In the genomic region with DNA sequence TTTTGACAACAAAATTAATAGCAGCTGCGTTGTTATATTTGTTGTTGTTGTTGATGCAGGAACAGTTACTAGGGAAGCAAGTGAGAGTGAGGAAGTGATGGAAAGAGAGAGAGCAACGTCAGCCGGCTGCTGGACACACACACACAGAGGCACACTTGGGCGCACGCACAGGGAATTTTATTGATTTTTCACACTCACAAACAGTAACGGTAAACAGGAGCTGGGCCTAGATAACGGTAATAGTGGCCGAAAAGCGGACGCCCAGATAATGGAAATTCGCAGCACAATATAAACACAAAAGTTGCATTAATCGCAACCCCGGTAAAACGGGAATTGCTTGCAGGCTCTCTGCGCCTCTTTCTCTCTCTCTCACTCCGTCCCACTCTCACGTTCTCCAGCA, we compare ENCODE assay signal across 2 fruit fly cellular contexts.
TF ChIP-seq lines count a peak whose summit lies in the region.

No protein-coding gene starts in this region.

- TF ChIP-seq CTCF in whole organism, embryonic (GFP tag; optimal IDR thresholded peaks at IDR 0.05; lab: Kevin White, UChicago): no peak

TF ChIP-seq in whole organism, adult, 20 proteins besides CTCF, POLR2A, EP300 and RAD21:
- TF ChIP-seq Hr96 (GFP tag; optimal IDR thresholded peaks at IDR 0.05; lab: Kevin White, UChicago) (no peak), CG7101 (tag; optimal IDR thresholded peaks at IDR 0.05; lab: Kevin White, UChicago) (no peak), Clk (GFP tag; optimal IDR thresholded peaks at IDR 0.05; lab: Kevin White, UChicago) (no peak), CG1620 (GFP tag; optimal IDR thresholded peaks at IDR 0.05; lab: Kevin White, UChicago) (no peak), cic (GFP tag; optimal IDR thresholded peaks at IDR 0.05; lab: Kevin White, UChicago) (no peak), CG7045 (GFP tag; optimal IDR thresholded peaks at IDR 0.05; lab: Kevin White, UChicago) (no peak), CG5204 (GFP tag; optimal IDR thresholded peaks at IDR 0.05; lab: Kevin White, UChicago) (no peak), pad (GFP tag; optimal IDR thresholded peaks at IDR 0.05; lab: Kevin White, UChicago) (peak; percentile 38), CG14711 (tag; optimal IDR thresholded peaks at IDR 0.05; lab: Kevin White, UChicago) (no peak), CG11617 (GFP tag; optimal IDR thresholded peaks at IDR 0.05; lab: Kevin White, UChicago) (no peak), Crg-1 (GFP tag; optimal IDR thresholded peaks at IDR 0.05; lab: Kevin White, UChicago) (no peak), cnc (optimal IDR thresholded peaks at IDR 0.05; lab: Kevin White, UChicago) (no peak), ovo (GFP tag; optimal IDR thresholded peaks at IDR 0.05; lab: Kevin White, UChicago) (peak; percentile 60), bab1 (GFP tag; optimal IDR thresholded peaks at IDR 0.05; lab: Kevin White, UChicago) (no peak), kay (GFP tag; lab: Kevin White, UChicago; ENCODE audit: borderline replicate concordance) (no peak), toe (GFP tag; optimal IDR thresholded peaks at IDR 0.05; lab: Kevin White, UChicago) (no peak)
TF ChIP-seq in whole organism, adult: peak in this region for 2.

TF ChIP-seq in whole organism, embryonic, 481 proteins besides CTCF, POLR2A, EP300 and RAD21:
- no peak for TF ChIP-seq fru (optimal IDR thresholded peaks at IDR 0.05; lab: Kevin White, UChicago)
- no peak for TF ChIP-seq CG31365 (tag; optimal IDR thresholded peaks at IDR 0.05; lab: Kevin White, UChicago)
- no peak for TF ChIP-seq CG10654 (GFP tag; optimal IDR thresholded peaks at IDR 0.05; lab: Kevin White, UChicago)
- TF ChIP-seq Hmx (GFP tag; optimal IDR thresholded peaks at IDR 0.05; lab: Kevin White, UChicago): no peak
- TF ChIP-seq MBD-R2 (GFP tag; IDR thresholded peaks at IDR 0.05; lab: Robert Waterston, UW): 0 out of 2 replicates have a peak, but pooled peaks have one; percentile 19
- no peak for TF ChIP-seq CG7745 (tag; optimal IDR thresholded peaks at IDR 0.05; lab: Kevin White, UChicago)
- TF ChIP-seq usp (GFP tag; optimal IDR thresholded peaks at IDR 0.05; lab: Kevin White, UChicago): no peak
- no peak for TF ChIP-seq CG7839 (tag; optimal IDR thresholded peaks at IDR 0.05; lab: Kevin White, UChicago)
- TF ChIP-seq cg (GFP tag; optimal IDR thresholded peaks at IDR 0.05; lab: Kevin White, UChicago): peak; percentile 43
- no peak for TF ChIP-seq CG11247 (GFP tag; IDR thresholded peaks at IDR 0.05; lab: Robert Waterston, UW)
- no peak for TF ChIP-seq Camta (GFP tag; optimal IDR thresholded peaks at IDR 0.05; lab: Kevin White, UChicago)
- peak; percentile 22 to 45 for TF ChIP-seq Trl (optimal IDR thresholded peaks at IDR 0.05; lab: Kevin White, UChicago)
- no peak for TF ChIP-seq Trl (GFP tag; optimal IDR thresholded peaks at IDR 0.05; lab: Kevin White, UChicago)
- peak; percentile 69 for TF ChIP-seq CG4360 (GFP tag; IDR thresholded peaks at IDR 0.05; lab: Robert Waterston, UW)
- peak; percentile 27 for TF ChIP-seq CG1832 (GFP tag; optimal IDR thresholded peaks at IDR 0.05; lab: Kevin White, UChicago)
- TF ChIP-seq ERR (GFP tag; optimal IDR thresholded peaks at IDR 0.05; lab: Kevin White, UChicago): no peak
- peak; percentile 98 for TF ChIP-seq onecut (GFP tag; IDR thresholded peaks at IDR 0.05; lab: Robert Waterston, UW)
- TF ChIP-seq lov (optimal IDR thresholded peaks at IDR 0.05; lab: Kevin White, UChicago): no peak
- no peak for TF ChIP-seq lov (GFP tag; IDR thresholded peaks at IDR 0.05; lab: Robert Waterston, UW)
- TF ChIP-seq row (GFP tag; IDR thresholded peaks at IDR 0.05; lab: Robert Waterston, UW): no peak
- no peak for TF ChIP-seq oc (tag; optimal IDR thresholded peaks at IDR 0.05; lab: Kevin White, UChicago)
- no peak for TF ChIP-seq Jarid2 (GFP tag; optimal IDR thresholded peaks at IDR 0.05; lab: Kevin White, UChicago)
- no peak for TF ChIP-seq Elba2 (GFP tag; optimal IDR thresholded peaks at IDR 0.05; lab: Kevin White, UChicago)
- no peak for TF ChIP-seq bsh (GFP tag; optimal IDR thresholded peaks at IDR 0.05; lab: Kevin White, UChicago)
- TF ChIP-seq CG2875 (GFP tag; optimal IDR thresholded peaks at IDR 0.05; lab: Kevin White, UChicago): no peak
